Fruit fly (Drosophila melanogaster): Measurements from ENCODE around the gene CG12268.
A peak's percentile ranks its signal among the peaks of the same experiment; 100 is the strongest.

CG12268 gene

DNA sequence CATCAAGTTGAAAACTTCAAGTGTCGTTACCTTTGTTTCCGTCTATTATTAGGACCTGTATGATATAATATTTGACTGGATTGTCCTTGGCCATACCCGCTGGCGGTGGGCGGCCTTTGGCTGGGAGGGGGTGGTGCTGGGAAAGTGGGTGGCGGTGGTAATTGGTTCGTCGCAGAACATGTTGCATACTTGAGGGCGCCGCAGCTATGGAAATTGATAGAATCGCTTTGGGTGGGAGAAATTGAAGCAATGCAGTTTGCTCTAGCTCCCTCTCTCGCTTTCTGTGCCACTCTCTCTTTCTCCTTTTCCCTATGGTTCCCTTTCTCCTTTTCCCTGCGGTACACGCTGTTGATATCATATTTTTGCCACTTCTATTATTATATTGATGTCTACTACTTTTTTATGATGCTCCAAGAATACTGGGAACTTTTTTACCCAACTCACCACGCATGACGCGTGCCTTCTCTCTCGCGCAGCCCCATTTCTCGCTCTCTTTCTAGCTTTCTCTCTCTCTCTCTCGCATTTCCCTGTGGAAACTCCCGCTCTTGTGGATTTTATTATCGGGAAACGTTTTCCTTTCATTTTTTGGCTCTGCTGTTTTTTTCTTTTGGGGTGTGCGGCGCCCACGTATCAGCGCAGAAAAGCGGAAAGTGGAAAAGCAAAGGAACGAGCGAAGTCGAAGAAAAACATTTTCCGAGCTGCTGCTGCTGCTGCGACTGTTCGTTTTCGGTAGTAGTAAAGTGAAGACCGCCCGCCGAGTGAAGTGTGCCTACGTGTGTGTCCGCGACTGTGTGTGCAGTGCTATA, 16.9 kb upstream of the CG12268 start (continued):
- TF ChIP-seq lilli (GFP tag; optimal IDR thresholded peaks at IDR 0.05) (no peak), Ets97D (GFP tag; optimal IDR thresholded peaks at IDR 0.05) (no peak), CG13624 (GFP tag; optimal IDR thresholded peaks at IDR 0.05) (no peak), CG13123 (GFP tag; optimal IDR thresholded peaks at IDR 0.05) (no peak), fd102C (GFP tag; optimal IDR thresholded peaks at IDR 0.05) (no peak), esg (GFP tag; conservative IDR thresholded peaks at IDR 0.05) (no peak), NK7.1 (GFP tag; optimal IDR thresholded peaks at IDR 0.05) (no peak), run (tag; optimal IDR thresholded peaks at IDR 0.05) (no peak), luna (GFP tag; optimal IDR thresholded peaks at IDR 0.05) (no peak), Abd-B (GFP tag; optimal IDR thresholded peaks at IDR 0.05) (no peak), gce (GFP tag; IDR thresholded peaks at IDR 0.05) (no peak), nerfin-1 (tag; optimal IDR thresholded peaks at IDR 0.05) (no peak), CG7928 (GFP tag; optimal IDR thresholded peaks at IDR 0.05) (no peak), CG3726 (GFP tag; IDR thresholded peaks at IDR 0.05) (no peak), ab (GFP tag; optimal IDR thresholded peaks at IDR 0.05) (no peak), Vsx1 (GFP tag; optimal IDR thresholded peaks at IDR 0.05) (no peak), CG2116 (GFP tag; optimal IDR thresholded peaks at IDR 0.05) (no peak), CG14965 (GFP tag; optimal IDR thresholded peaks at IDR 0.05; ENCODE audit: borderline replicate concordance) (no peak), sd (tag; optimal IDR thresholded peaks at IDR 0.05) (peak; percentile 1), inv (GFP tag; IDR thresholded peaks at IDR 0.05; ENCODE audit: partially characterized antibody) (no peak), Drgx (GFP tag; IDR thresholded peaks at IDR 0.05) (no peak), CG31441 (GFP tag; IDR thresholded peaks at IDR 0.05) (no peak), Atf3 (GFP tag; optimal IDR thresholded peaks at IDR 0.05) (no peak), CG13287 (GFP tag; IDR thresholded peaks at IDR 0.05; ENCODE audit: partially characterized antibody) (no peak), Aef1 (GFP tag; IDR thresholded peaks at IDR 0.05) (no peak), Hr3 (GFP tag; optimal IDR thresholded peaks at IDR 0.05) (no peak), CG8290 (GFP tag; optimal IDR thresholded peaks at IDR 0.05) (peak; percentile 71), CG8290 (tag; optimal IDR thresholded peaks at IDR 0.05) (peak; percentile 28 to 90), Sin3A (optimal IDR thresholded peaks at IDR 0.05) (no peak), CG17912 (GFP tag; optimal IDR thresholded peaks at IDR 0.05) (no peak), so (GFP tag; IDR thresholded peaks at IDR 0.05) (0 out of 3 replicates have a peak, but pooled peaks have one; percentile 6), bbx (GFP tag; IDR thresholded peaks at IDR 0.05; ENCODE audit: partially characterized antibody) (no peak), gcm (GFP tag; optimal IDR thresholded peaks at IDR 0.05) (no peak), CG32767 (GFP tag; IDR thresholded peaks at IDR 0.05) (peak; percentile 36; the same call in 1 of the 2 replicates), Tbp (GFP tag; optimal IDR thresholded peaks at IDR 0.05) (no peak), ind (GFP tag; optimal IDR thresholded peaks at IDR 0.05) (no peak), dmrt11E (tag; optimal IDR thresholded peaks at IDR 0.05) (no peak), pzg (GFP tag; optimal IDR thresholded peaks at IDR 0.05) (no peak), ewg (GFP tag; optimal IDR thresholded peaks at IDR 0.05) (peak; percentile 76), Bgb (GFP tag; IDR thresholded peaks at IDR 0.05; ENCODE audit: partially characterized antibody) (no peak), Sry-β (GFP tag; optimal IDR thresholded peaks at IDR 0.05) (no peak), CG31365 (tag; optimal IDR thresholded peaks at IDR 0.05) (no peak), Lpt (GFP tag; optimal IDR thresholded peaks at IDR 0.05) (no peak), scrt (GFP tag; optimal IDR thresholded peaks at IDR 0.05) (peak; percentile 74), CG12391 (tag; optimal IDR thresholded peaks at IDR 0.05) (no peak), eve (GFP tag; optimal IDR thresholded peaks at IDR 0.05) (no peak), CG10366 (GFP tag; IDR thresholded peaks at IDR 0.05) (no peak), D19A (tag; optimal IDR thresholded peaks at IDR 0.05) (no peak), ssp (GFP tag; IDR thresholded peaks at IDR 0.05) (no peak), ranshi (GFP tag; IDR thresholded peaks at IDR 0.05) (no peak), CG6765 (GFP tag; optimal IDR thresholded peaks at IDR 0.05) (no peak)

Measured in whole organism, embryonic.